Worm (Caenorhabditis elegans): ENCODE data around the gene dpy-8.

ce11 chrX:5142403-5142802 lies 7.9 kb downstream of the dpy-8 start:
- no peak for TF ChIP-seq him-1 (tag; optimal IDR thresholded peaks at IDR 0.05)
- TF ChIP-seq W03F9.2 (tag; optimal IDR thresholded peaks at IDR 0.05), result no peak
- TF ChIP-seq dao-5 (tag; optimal IDR thresholded peaks at IDR 0.05), result no peak
